Fruit fly (Drosophila melanogaster): Measurements from ENCODE around the gene CG1463.

DNA sequence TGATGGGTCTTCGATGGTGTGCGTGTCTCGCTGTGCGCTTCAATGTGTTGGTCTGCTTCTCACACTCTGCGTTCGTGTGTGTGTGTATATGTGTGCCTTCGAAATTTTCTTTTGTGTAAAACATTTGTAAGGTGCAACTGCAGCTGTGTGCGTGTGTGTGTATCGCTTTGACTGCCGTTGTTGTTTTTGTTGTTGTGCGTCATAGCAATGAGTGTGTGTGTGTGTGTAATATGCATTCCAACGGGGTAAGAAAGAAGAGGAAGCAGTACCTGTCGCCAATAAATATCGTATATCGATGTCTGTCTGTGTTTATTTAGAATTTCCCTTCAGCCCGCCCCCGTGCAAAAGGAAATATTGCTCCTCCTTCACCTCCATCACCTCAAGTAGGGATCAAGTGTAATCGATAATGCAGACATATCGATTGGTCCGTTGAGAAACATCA, 42.8 kb upstream of the CG1463 start:
- TF ChIP-seq CG8478 (optimal IDR thresholded peaks at IDR 0.05) (no peak), CTCF (optimal IDR thresholded peaks at IDR 0.05) (no peak)

Data from S2 (cell line).